Worm (Caenorhabditis elegans): ENCODE data around the gene unc-31.

Gene unc-31

DNA sequence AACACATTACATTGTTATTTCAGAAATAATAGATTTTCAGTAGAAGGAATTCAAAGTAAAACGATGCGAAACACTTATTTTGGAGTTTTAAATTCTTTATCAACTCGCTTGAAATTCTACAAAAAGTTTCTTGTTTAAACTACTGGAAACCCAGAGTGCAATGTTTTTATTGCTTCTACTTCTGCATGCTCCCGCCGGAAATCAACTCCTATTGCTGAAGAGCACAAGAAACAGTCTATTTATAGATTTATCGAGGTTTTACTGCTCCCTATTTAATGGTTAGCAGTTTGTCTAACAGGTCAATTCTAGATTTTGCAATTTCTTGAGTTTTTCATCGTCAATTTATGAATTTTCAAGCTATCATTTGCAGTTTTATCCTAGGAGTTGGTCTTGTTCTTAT, 18.8 kb downstream of the unc-31 start, which contains the start of gene F07C6.6:
Gene F07C6.6 (plus strand): TSS at position 301 of the 400 bp plus-strand sequence.
- TF ChIP-seq elt-1 (tag; optimal IDR thresholded peaks at IDR 0.05; ENCODE audit: borderline replicate concordance, insufficient read depth) = no peak
- no peak for TF ChIP-seq nhr-28 (tag; optimal IDR thresholded peaks at IDR 0.05)
- no peak for TF ChIP-seq ceh-43 (GFP tag; optimal IDR thresholded peaks at IDR 0.05)
- TF ChIP-seq unc-120 (tag; optimal IDR thresholded peaks at IDR 0.05; ENCODE audit: poor library complexity, severe bottlenecking) = no peak
- no peak for TF ChIP-seq ztf-11 (tag; optimal IDR thresholded peaks at IDR 0.05)
- no peak for TF ChIP-seq ceh-39 (tag; optimal IDR thresholded peaks at IDR 0.05)
- TF ChIP-seq lin-32 (GFP tag; optimal IDR thresholded peaks at IDR 0.05) = no peak
- no peak for TF ChIP-seq elt-3 (tag; optimal IDR thresholded peaks at IDR 0.05)
- no peak for TF ChIP-seq snpc-4 (tag; optimal IDR thresholded peaks at IDR 0.05)
- no peak for TF ChIP-seq unc-39 (tag; optimal IDR thresholded peaks at IDR 0.05)
- no peak for TF ChIP-seq zip-8 (tag; optimal IDR thresholded peaks at IDR 0.05)

DNA sequence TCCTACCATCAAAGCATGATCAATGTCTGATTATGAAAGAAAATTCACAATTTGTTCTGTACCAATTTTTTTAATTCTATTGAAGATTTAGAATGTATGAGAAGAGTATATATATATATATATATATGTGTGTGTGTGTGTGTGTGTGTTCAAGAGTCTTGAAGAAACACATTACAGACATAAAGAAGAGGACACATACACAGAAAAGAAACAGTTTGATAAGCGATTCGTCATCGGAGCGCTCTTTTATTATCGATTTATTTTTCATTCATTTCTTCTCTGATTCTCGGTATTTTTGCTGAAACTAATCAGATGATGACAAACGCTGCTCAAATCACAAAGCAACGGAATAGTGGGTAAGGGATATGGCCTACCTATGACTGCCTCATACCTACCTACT, 20.0 kb downstream of the unc-31 start, which contains the start of gene pin-2:
Gene pin-2 (plus strand): TSS at position 227 of the 400 bp plus-strand sequence.
- TF ChIP-seq flh-1 (GFP tag; optimal IDR thresholded peaks at IDR 0.05) = no peak
- no peak for TF ChIP-seq zip-8 (tag; optimal IDR thresholded peaks at IDR 0.05)
- TF ChIP-seq lsy-2 (tag; optimal IDR thresholded peaks at IDR 0.05) = no peak
- TF ChIP-seq snpc-4 (tag; optimal IDR thresholded peaks at IDR 0.05) = no peak
- TF ChIP-seq unc-39 (tag; optimal IDR thresholded peaks at IDR 0.05) = no peak
- no peak for TF ChIP-seq ham-2 (GFP tag; optimal IDR thresholded peaks at IDR 0.05)
- TF ChIP-seq drap-1 (GFP tag; optimal IDR thresholded peaks at IDR 0.05) = no peak
- TF ChIP-seq lin-13 (tag; optimal IDR thresholded peaks at IDR 0.05) = no peak
- no peak for TF ChIP-seq sptf-1 (tag; optimal IDR thresholded peaks at IDR 0.05)
- no peak for TF ChIP-seq sem-2 (GFP tag; optimal IDR thresholded peaks at IDR 0.05)
- TF ChIP-seq elt-3 (tag; optimal IDR thresholded peaks at IDR 0.05) = no peak
- TF ChIP-seq pha-4 (tag; optimal IDR thresholded peaks at IDR 0.05) = no peak
- TF ChIP-seq ces-1 (GFP tag; optimal IDR thresholded peaks at IDR 0.05) = no peak
- TF ChIP-seq bed-3 (GFP tag; optimal IDR thresholded peaks at IDR 0.05) = no peak
- TF ChIP-seq nhr-2 (tag; optimal IDR thresholded peaks at IDR 0.05) = no peak
- TF ChIP-seq tbx-8 (GFP tag; optimal IDR thresholded peaks at IDR 0.05) = no peak

DNA sequence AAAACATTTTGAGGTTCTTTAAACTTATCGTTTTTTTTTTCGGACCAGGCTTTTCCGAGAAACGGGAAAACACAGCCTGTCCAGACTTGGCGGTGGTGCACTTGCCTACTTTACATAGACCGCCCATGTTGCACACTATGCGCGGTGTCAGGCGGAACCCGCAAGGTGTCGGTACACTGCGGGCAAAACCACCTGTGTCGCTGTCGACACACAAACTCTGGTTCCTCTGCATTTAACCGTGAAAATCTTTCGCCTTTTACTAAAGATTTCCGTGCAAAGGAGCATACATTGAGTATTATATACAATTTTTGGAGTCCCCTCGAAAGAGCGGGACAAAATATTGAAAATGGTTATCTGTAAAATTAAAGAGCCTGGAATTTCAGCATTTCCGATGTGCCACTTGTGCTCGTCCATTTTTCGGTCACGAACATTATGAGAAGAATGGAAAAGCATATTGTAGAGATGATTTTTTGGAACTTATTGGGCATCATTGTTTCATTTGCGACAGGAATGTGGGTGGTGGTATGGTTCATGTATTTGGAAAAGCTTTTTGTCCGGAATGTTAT, 21.8 kb downstream of the unc-31 start:
- no peak for TF ChIP-seq blmp-1 (tag; optimal IDR thresholded peaks at IDR 0.05)
- TF ChIP-seq unc-62 (GFP tag; optimal IDR thresholded peaks at IDR 0.05) = no peak
- TF ChIP-seq bed-3 (GFP tag; optimal IDR thresholded peaks at IDR 0.05) = no peak
- TF ChIP-seq lin-32 (GFP tag; optimal IDR thresholded peaks at IDR 0.05) = no peak

DNA sequence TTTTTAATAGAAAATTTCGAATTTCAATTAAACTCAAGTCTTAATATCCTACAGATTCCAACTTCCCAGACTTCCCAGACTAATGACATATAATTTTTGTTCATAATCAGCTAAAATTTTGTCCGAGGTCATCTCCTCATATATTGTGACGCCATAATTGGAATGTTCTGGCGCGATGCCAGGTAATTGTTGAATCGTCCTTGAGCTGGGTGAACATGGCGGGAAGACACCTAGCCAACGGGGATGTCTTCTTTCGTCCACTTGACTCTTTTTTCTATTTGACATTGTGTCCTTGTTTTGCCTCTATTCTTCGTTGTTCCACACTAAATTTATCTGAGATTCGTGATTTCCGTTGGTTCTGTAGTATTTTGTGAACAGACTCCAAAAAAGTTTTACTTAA, 23.1 kb downstream of the unc-31 start:
- TF ChIP-seq nhr-12 (tag; optimal IDR thresholded peaks at IDR 0.05) (no peak), lin-32 (GFP tag; optimal IDR thresholded peaks at IDR 0.05) (no peak), mep-1 (tag; optimal IDR thresholded peaks at IDR 0.05) (no peak), unc-62 (GFP tag; optimal IDR thresholded peaks at IDR 0.05) (no peak), sem-2 (GFP tag; optimal IDR thresholded peaks at IDR 0.05) (no peak), hlh-1 (tag; optimal IDR thresholded peaks at IDR 0.05) (no peak), sptf-1 (tag; optimal IDR thresholded peaks at IDR 0.05) (no peak), tbx-8 (GFP tag; optimal IDR thresholded peaks at IDR 0.05) (no peak), mls-2 (tag; optimal IDR thresholded peaks at IDR 0.05) (no peak), elt-1 (tag; optimal IDR thresholded peaks at IDR 0.05; ENCODE audit: borderline replicate concordance, insufficient read depth) (no peak), nhr-28 (tag; optimal IDR thresholded peaks at IDR 0.05) (no peak), nhr-2 (tag; optimal IDR thresholded peaks at IDR 0.05) (no peak), pha-4 (tag; optimal IDR thresholded peaks at IDR 0.05) (no peak), ham-2 (GFP tag; optimal IDR thresholded peaks at IDR 0.05) (no peak), snpc-4 (tag; optimal IDR thresholded peaks at IDR 0.05) (no peak), unc-120 (tag; optimal IDR thresholded peaks at IDR 0.05; ENCODE audit: poor library complexity, severe bottlenecking) (no peak), ztf-11 (tag; optimal IDR thresholded peaks at IDR 0.05) (no peak), ceh-43 (GFP tag; optimal IDR thresholded peaks at IDR 0.05) (no peak), lsy-2 (tag; optimal IDR thresholded peaks at IDR 0.05) (no peak), flh-1 (GFP tag; optimal IDR thresholded peaks at IDR 0.05) (no peak)

DNA sequence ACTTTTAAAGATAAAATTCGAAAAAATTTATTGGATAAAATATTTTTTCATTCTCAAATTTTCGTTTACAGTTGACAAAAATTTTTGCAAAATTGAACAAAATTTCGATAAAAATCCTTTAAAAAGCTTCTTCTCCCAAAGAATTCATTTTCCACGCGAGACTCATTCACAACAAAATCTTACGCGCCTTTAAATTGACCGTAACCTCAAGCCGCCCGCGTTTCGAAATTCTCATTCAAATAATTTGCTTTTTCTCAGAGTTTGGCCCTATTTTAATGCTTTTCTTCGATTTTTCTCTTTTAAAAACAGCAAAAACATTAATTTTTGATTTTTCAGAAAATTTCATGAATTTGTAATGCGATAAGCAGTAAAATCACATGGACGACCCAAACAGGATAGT, 31.9 kb downstream of the unc-31 start, which contains the start of gene F07C6.4:
Gene F07C6.4 (plus strand): TSS at position 330 of the 400 bp plus-strand sequence.
- no peak for TF ChIP-seq nhr-2 (tag; optimal IDR thresholded peaks at IDR 0.05)
- no peak for TF ChIP-seq ceh-43 (GFP tag; optimal IDR thresholded peaks at IDR 0.05)
- no peak for TF ChIP-seq pha-4 (tag; optimal IDR thresholded peaks at IDR 0.05)
- no peak for TF ChIP-seq elt-1 (tag; optimal IDR thresholded peaks at IDR 0.05; ENCODE audit: borderline replicate concordance, insufficient read depth)

Data from whole organism, mixed stage, embryonic.